Fruit fly (Drosophila melanogaster) whole organism, embryonic: ENCODE measurements around the gene CG31436.

ENCODE experiments used
- CG15269 ChIP-seq: fragments of 200-800 bp; sonication (Bioruptor generic); optimal IDR thresholded peaks from 2 replicates; lab custom pipeline; 2018; ENCODE audit warnings: missing biosample characterization, mild to moderate bottlenecking, missing genetic modification characterization, moderate library complexity
- CG2129 ChIP-seq: fragments of 200-800 bp; sonication (Bioruptor generic); IDR thresholded peaks from 2 replicates; pipeline ENCODE4 v1.3.6; 2022; ENCODE audit warnings: missing biosample characterization, missing genetic modification characterization; ENCODE audit not compliant: partially characterized antibody
- CG6854 ChIP-seq: fragments of 200-800 bp; sonication (Bioruptor generic); optimal IDR thresholded peaks from 3 replicates; lab custom pipeline; 2017; ENCODE audit warnings: missing biosample characterization, mild to moderate bottlenecking, missing genetic modification characterization
- CG7963 ChIP-seq: fragments of 200-800 bp; sonication (Bioruptor generic); IDR thresholded peaks from 3 replicates; pipeline ENCODE4 v1.3.6; 2022; ENCODE audit warnings: missing biosample characterization, missing genetic modification characterization; ENCODE audit not compliant: partially characterized antibody
- CG9437 ChIP-seq: fragments of 200-800 bp; sonication (Bioruptor generic); optimal IDR thresholded peaks from 2 replicates; lab custom pipeline; 2018; ENCODE audit warnings: missing biosample characterization, mild to moderate bottlenecking, missing genetic modification characterization
- Dfd ChIP-seq, 2 experiments: fragments of >200 bp; optimal IDR thresholded peaks; 2 replicates each; lab custom pipeline; 2017; ENCODE audit warnings: missing biosample characterization in 2 of 2, missing genetic modification characterization in 2 of 2
- Dref ChIP-seq: fragments of 200-800 bp; sonication (Bioruptor generic); IDR thresholded peaks from 2 replicates; pipeline ENCODE4 v1.3.6; 2022; ENCODE audit warnings: missing biosample characterization, missing genetic modification characterization
- Fer2 ChIP-seq: fragments of 200-800 bp; sonication (Bioruptor generic); optimal IDR thresholded peaks from 2 replicates; lab custom pipeline; 2018; ENCODE audit warnings: missing biosample characterization, mild to moderate bottlenecking, missing genetic modification characterization, moderate library complexity
- Nf-YC ChIP-seq: fragments of 200-800 bp; optimal IDR thresholded peaks from 3 replicates; lab custom pipeline; 2019; ENCODE audit warnings: missing biosample characterization, mild to moderate bottlenecking, missing genetic modification characterization, moderate library complexity
- Opbp ChIP-seq: fragments of 200-800 bp; sonication (Bioruptor generic); IDR thresholded peaks from 3 replicates; pipeline ENCODE4 v1.3.6; 2022; ENCODE audit warnings: missing biosample characterization, missing genetic modification characterization; ENCODE audit not compliant: partially characterized antibody
- cwo ChIP-seq: fragments of 200-800 bp; sonication (Bioruptor generic); optimal IDR thresholded peaks from 3 replicates; lab custom pipeline; 2017; ENCODE audit warnings: missing biosample characterization, missing genetic modification characterization, mild to moderate bottlenecking, moderate library complexity, missing genetic modification reagents
- insv ChIP-seq, 2 experiments: fragments of 200-800 bp; sonication (Bioruptor generic); optimal IDR thresholded peaks; 3 replicates each; lab custom pipeline; 2016 to 2018; ENCODE audit warnings: missing biosample characterization in 2 of 2, missing genetic modification characterization in 2 of 2
- nom ChIP-seq: fragments of 200-800 bp; sonication (Bioruptor generic); optimal IDR thresholded peaks from 2 replicates; lab custom pipeline; 2017; ENCODE audit warnings: missing biosample characterization, missing genetic modification characterization, mild to moderate bottlenecking, moderate library complexity, missing genetic modification reagents
- psq ChIP-seq: fragments of 200-800 bp; sonication (Bioruptor generic); optimal IDR thresholded peaks from 2 replicates; lab custom pipeline; 2017; ENCODE audit warnings: missing biosample characterization, missing genetic modification characterization

dm6 chr3R:25321681-25322080, 17.7 kb downstream of the CG31436 start:
- TF ChIP-seq insv (GFP tag; optimal IDR thresholded peaks at IDR 0.05; lab: Kevin White, UChicago) (no peak), cwo (GFP tag; lab: Kevin White, UChicago) (no peak), CG7963 (GFP tag; lab: Robert Waterston, UW) (no peak), Opbp (GFP tag; lab: Robert Waterston, UW) (no peak), psq (GFP tag; lab: Kevin White, UChicago) (no peak), CG9437 (GFP tag; lab: Kevin White, UChicago) (no peak), CG15269 (tag; lab: Kevin White, UChicago) (no peak), Fer2 (no peak), CG2129 (no peak), Dfd (GFP tag; optimal IDR thresholded peaks at IDR 0.05; lab: Kevin White, UChicago) (no peak), Nf-YC (no peak), Dref (GFP tag; lab: Robert Waterston, UW) (no peak), nom (GFP tag; lab: Kevin White, UChicago) (no peak), CG6854 (GFP tag; lab: Kevin White, UChicago) (no peak)
